Fruit fly (Drosophila melanogaster) whole organism, wandering third instar larva: ENCODE measurements around the gene Hs3st-B.

Experiments used
- Abd-B ChIP-seq: fragments of >200 bp; optimal IDR thresholded peaks from 2 replicates; lab custom pipeline; 2017; ENCODE audit warnings: missing biosample characterization, missing genetic modification characterization
- CG32264 ChIP-seq: fragments of 200-800 bp; sonication (Bioruptor generic); optimal IDR thresholded peaks from 2 replicates; lab custom pipeline; 2016; ENCODE audit warnings: missing biosample characterization, missing genetic modification characterization
- CG9705 ChIP-seq: fragments of 200-800 bp; sonication (Bioruptor generic); optimal IDR thresholded peaks from 2 replicates; lab custom pipeline; 2018; ENCODE audit warnings: missing biosample characterization, mild to moderate bottlenecking, missing genetic modification characterization
- CrebA ChIP-seq: fragments of 200-800 bp; sonication (Bioruptor generic); optimal IDR thresholded peaks from 2 replicates; lab custom pipeline; 2016; ENCODE audit warnings: missing biosample characterization, mild to moderate bottlenecking, missing genetic modification characterization, borderline replicate concordance
- Dfd ChIP-seq: fragments of >200 bp; optimal IDR thresholded peaks from 2 replicates; lab custom pipeline; 2017; ENCODE audit warnings: missing biosample characterization, missing genetic modification characterization
- Dif ChIP-seq: fragments of 200-275, 200-300 bp; sonication (Bioruptor generic); optimal IDR thresholded peaks from 2 replicates; lab custom pipeline; 2018; ENCODE audit warnings: missing biosample characterization, missing genetic modification characterization; ENCODE audit not compliant: partially characterized antibody
- GATAd ChIP-seq: sonication (Bioruptor generic); optimal IDR thresholded peaks from 2 replicates; lab custom pipeline; 2016; ENCODE audit warnings: missing biosample characterization, missing genetic modification characterization
- HLH106 ChIP-seq: fragments of 200-800 bp; optimal IDR thresholded peaks from 3 replicates; lab custom pipeline; 2019; ENCODE audit warnings: missing biosample characterization, mild to moderate bottlenecking, missing genetic modification characterization, moderate library complexity
- Hnf4 ChIP-seq: fragments of 200-800 bp; sonication (Bioruptor generic); optimal IDR thresholded peaks from 2 replicates; lab custom pipeline; 2016; ENCODE audit warnings: missing biosample characterization, mild to moderate bottlenecking, missing genetic modification characterization
- Hr78 ChIP-seq: fragments of >200 bp; optimal IDR thresholded peaks from 2 replicates; lab custom pipeline; 2017; ENCODE audit warnings: missing biosample characterization, missing genetic modification characterization
- Hr83 ChIP-seq: fragments of 200-300 bp; sonication (Bioruptor generic); optimal IDR thresholded peaks from 2 replicates; lab custom pipeline; 2016; ENCODE audit warnings: missing biosample characterization, mild to moderate bottlenecking, missing genetic modification characterization, moderate library complexity; ENCODE audit not compliant: poor library complexity, severe bottlenecking
- Jra ChIP-seq: sonication (Bioruptor generic); optimal IDR thresholded peaks from 2 replicates; lab custom pipeline; 2016; ENCODE audit warnings: missing biosample characterization, missing genetic modification characterization
- Mio ChIP-seq: sonication (Bioruptor generic); optimal IDR thresholded peaks from 2 replicates; lab custom pipeline; 2016; ENCODE audit warnings: missing biosample characterization, missing genetic modification characterization
- Myc ChIP-seq: fragments of >200 bp; optimal IDR thresholded peaks from 2 replicates; lab custom pipeline; 2017
- N ChIP-seq: fragments of >200 bp; optimal IDR thresholded peaks from 2 replicates; lab custom pipeline; 2018; ENCODE audit warnings: missing biosample characterization, missing external identifiers, missing genetic modification characterization
- OdsH ChIP-seq: fragments of 200-800 bp; sonication (Bioruptor generic); optimal IDR thresholded peaks from 2 replicates; lab custom pipeline; 2016; ENCODE audit warnings: missing biosample characterization, mild to moderate bottlenecking, missing genetic modification characterization
- Rel ChIP-seq, 2 experiments: fragments of 200-800 bp; sonication (Bioruptor generic) in 1 of 2; optimal IDR thresholded peaks; 2 replicates in 1 of 2; 3 replicates in 1 of 2; lab custom pipeline; 2016 to 2019; ENCODE audit warnings: mild to moderate bottlenecking in 2 of 2, missing biosample characterization in 2 of 2, missing genetic modification characterization in 2 of 2, moderate library complexity in 1 of 2
- Sp1 ChIP-seq: fragments of 200-800 bp; sonication (Bioruptor generic); optimal IDR thresholded peaks from 3 replicates; lab custom pipeline; 2019; ENCODE audit warnings: missing biosample characterization, mild to moderate bottlenecking, missing genetic modification characterization, moderate library complexity
- Vsx2 ChIP-seq: fragments of 200-300, 225-300 bp; sonication (Bioruptor generic); optimal IDR thresholded peaks from 2 replicates; lab custom pipeline; 2018; ENCODE audit warnings: missing biosample characterization, missing genetic modification characterization; ENCODE audit not compliant: partially characterized antibody
- br ChIP-seq: fragments of 200-800 bp; sonication (Bioruptor generic); optimal IDR thresholded peaks from 2 replicates; lab custom pipeline; 2016; ENCODE audit warnings: missing biosample characterization, missing genetic modification characterization
- brk ChIP-seq: fragments of 200-800 bp; sonication (Bioruptor generic); optimal IDR thresholded peaks from 2 replicates; lab custom pipeline; 2016; ENCODE audit warnings: missing biosample characterization, mild to moderate bottlenecking, missing genetic modification characterization
- dl ChIP-seq, 2 experiments: fragments of 175-275, 200-275 bp in 1 of 2; fragments of 200-275 bp in 1 of 2; sonication (Bioruptor generic); optimal IDR thresholded peaks; lab custom pipeline; 2018; ENCODE audit warnings: mild to moderate bottlenecking in 2 of 2, missing biosample characterization in 2 of 2, missing genetic modification characterization in 2 of 2, moderate library complexity in 2 of 2; ENCODE audit not compliant: partially characterized antibody in 2 of 2, insufficient read depth in 1 of 2
- dmrt93B ChIP-seq: fragments of 200-800 bp; sonication (Bioruptor generic); optimal IDR thresholded peaks from 2 replicates; lab custom pipeline; 2018; ENCODE audit warnings: missing biosample characterization, mild to moderate bottlenecking, missing genetic modification characterization
- dsf ChIP-seq: sonication (Bioruptor generic); optimal IDR thresholded peaks from 2 replicates; lab custom pipeline; 2016; ENCODE audit warnings: missing biosample characterization, missing genetic modification characterization, borderline replicate concordance
- ey ChIP-seq: fragments of 200-800 bp; sonication (Bioruptor generic); optimal IDR thresholded peaks from 2 replicates; lab custom pipeline; 2016; ENCODE audit warnings: missing biosample characterization, missing genetic modification characterization
- foxo ChIP-seq, 2 experiments: fragments of 200-800 bp; sonication (Bioruptor generic); optimal IDR thresholded peaks; 2 replicates in 1 of 2; 3 replicates in 1 of 2; lab custom pipeline; 2016 to 2017; ENCODE audit warnings: missing biosample characterization in 2 of 2, missing genetic modification characterization in 2 of 2
- fru ChIP-seq: fragments of 200-800 bp; sonication (Bioruptor generic); optimal IDR thresholded peaks from 3 replicates; lab custom pipeline; 2016; ENCODE audit warnings: missing biosample characterization, mild to moderate bottlenecking, missing genetic modification characterization
- h ChIP-seq: fragments of 200-800 bp; sonication (Bioruptor generic); optimal IDR thresholded peaks from 3 replicates; lab custom pipeline; 2016; ENCODE audit warnings: missing biosample characterization, mild to moderate bottlenecking, missing genetic modification characterization
- jim ChIP-seq: fragments of 175-275, 200-325 bp; sonication (Bioruptor generic); optimal IDR thresholded peaks from 2 replicates; lab custom pipeline; 2016; ENCODE audit warnings: missing biosample characterization, mild to moderate bottlenecking, missing genetic modification characterization
- lola ChIP-seq: fragments of >200 bp; optimal IDR thresholded peaks from 2 replicates; lab custom pipeline; 2017; ENCODE audit warnings: missing biosample characterization, missing genetic modification characterization
- pan ChIP-seq: fragments of >200 bp; optimal IDR thresholded peaks from 2 replicates; lab custom pipeline; 2017
- psq ChIP-seq: fragments of 200-800 bp; sonication (Bioruptor generic); optimal IDR thresholded peaks from 3 replicates; lab custom pipeline; 2017; ENCODE audit warnings: missing biosample characterization, mild to moderate bottlenecking, missing genetic modification characterization, moderate library complexity
- rgr ChIP-seq: fragments of 200-800 bp; sonication (Bioruptor generic); optimal IDR thresholded peaks from 3 replicates; lab custom pipeline; 2016; ENCODE audit warnings: missing biosample characterization, mild to moderate bottlenecking, missing genetic modification characterization
- sage ChIP-seq: fragments of 200-800 bp; sonication (Bioruptor generic); optimal IDR thresholded peaks from 2 replicates; lab custom pipeline; 2016; ENCODE audit warnings: missing biosample characterization, mild to moderate bottlenecking, missing genetic modification characterization
- sv ChIP-seq: fragments of 200-800 bp; sonication (Bioruptor generic); optimal IDR thresholded peaks from 3 replicates; lab custom pipeline; 2016; ENCODE audit warnings: missing biosample characterization, missing genetic modification characterization
- tai ChIP-seq: sonication (Bioruptor generic); optimal IDR thresholded peaks from 2 replicates; lab custom pipeline; 2016; ENCODE audit warnings: missing biosample characterization, missing genetic modification characterization
- usp ChIP-seq: fragments of >200 bp; optimal IDR thresholded peaks from 2 replicates; lab custom pipeline; 2017; ENCODE audit warnings: missing biosample characterization, missing genetic modification characterization
- woc ChIP-seq: sonication (Bioruptor generic); optimal IDR thresholded peaks from 2 replicates; lab custom pipeline; 2016; ENCODE audit warnings: missing biosample characterization, mild to moderate bottlenecking, missing genetic modification characterization

The Hs3st-B gene

DNA sequence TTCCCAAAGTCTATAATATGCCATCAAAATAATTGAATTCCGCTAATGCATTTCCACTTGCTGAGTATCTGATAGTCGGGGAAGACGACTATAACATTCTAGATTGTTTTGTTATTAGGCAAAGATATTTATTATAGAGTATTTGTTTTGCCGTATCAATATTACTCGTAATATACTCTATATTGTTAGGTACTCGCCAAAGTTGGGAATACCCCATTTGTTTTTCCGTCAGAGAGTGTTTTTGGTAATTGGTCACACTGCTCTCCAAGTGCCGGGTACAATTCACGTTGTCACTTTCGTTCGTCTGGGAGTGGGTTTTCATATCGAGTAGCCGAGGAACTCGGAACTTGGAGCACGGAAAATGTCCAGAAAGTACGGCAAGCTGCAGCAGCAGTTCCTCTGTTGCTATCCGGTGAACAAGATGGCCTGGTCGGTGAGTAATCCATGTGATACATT lies 5.0 kb upstream of the Hs3st-B start, which contains the start of gene CG7889 (continued):
- TF ChIP-seq sv (no peak), HLH106 (tag; lab: Kevin White, UChicago) (peak; percentile 51), br (no peak)

DNA sequence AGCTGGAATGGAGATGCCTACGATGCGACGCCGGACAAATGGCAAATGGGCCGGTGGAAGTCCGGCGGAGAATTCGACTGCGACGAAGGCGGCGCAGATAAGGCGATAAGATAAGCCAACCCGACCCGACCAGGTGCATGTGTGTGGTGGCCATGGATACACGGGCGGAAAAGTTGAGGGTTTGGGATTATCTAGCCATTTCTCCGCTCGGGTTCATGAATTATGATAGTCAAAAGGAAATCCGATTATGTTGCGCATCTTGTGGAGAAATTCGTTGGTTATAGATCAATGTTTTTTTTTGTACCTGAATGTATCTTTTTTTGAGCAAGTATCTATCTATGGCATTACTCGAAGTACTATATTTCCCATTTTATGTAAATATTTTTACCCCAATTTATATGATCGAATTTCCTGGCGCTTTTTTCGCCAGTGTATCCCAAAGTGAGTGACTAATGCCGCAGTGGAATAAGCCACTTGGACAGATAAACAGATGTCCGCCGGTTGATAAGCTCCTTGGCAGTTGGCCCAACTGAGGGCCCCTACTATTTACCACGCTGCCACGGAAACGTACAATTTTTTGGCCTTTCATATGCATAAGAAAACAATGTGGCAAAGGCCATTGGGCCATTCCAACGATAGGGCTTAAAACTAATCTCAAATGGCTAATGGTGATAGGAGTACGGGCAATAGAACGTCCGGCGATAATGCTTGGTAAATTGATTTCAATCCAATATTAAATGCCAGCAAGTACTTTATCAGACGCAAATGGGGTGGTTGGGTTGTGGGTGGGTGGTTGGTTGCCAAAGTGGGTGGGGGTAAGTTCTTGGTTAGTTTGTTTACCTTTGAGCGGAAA lies 1.0 kb upstream of the Hs3st-B start, which contains the start of gene CG7992:
Gene CG7992, minus strand, starts transcription at position 51 of the 853 bp plus-strand sequence.
- peak; percentile 29 for TF ChIP-seq sv
- no peak for TF ChIP-seq Dif
- peak; percentile 78 for TF ChIP-seq fru (GFP tag; lab: Kevin White, UChicago)
- TF ChIP-seq h (GFP tag; lab: Kevin White, UChicago), result peak; percentile 79
- TF ChIP-seq br, result peak; percentile 55
- no peak for TF ChIP-seq Hr78 (GFP tag; lab: Kevin White, UChicago)
- TF ChIP-seq Rel (GFP tag; optimal IDR thresholded peaks at IDR 0.05; lab: Kevin White, UChicago), result no peak
- TF ChIP-seq Rel (tag; optimal IDR thresholded peaks at IDR 0.05; lab: Kevin White, UChicago), result no peak
- no peak for TF ChIP-seq tai
- TF ChIP-seq CG32264 (GFP tag; lab: Kevin White, UChicago), result no peak
- TF ChIP-seq Myc, result no peak
- peak; percentile 66 for TF ChIP-seq ey (GFP tag; lab: Kevin White, UChicago)
- no peak for TF ChIP-seq brk (GFP tag; lab: Kevin White, UChicago)
- no peak for TF ChIP-seq CrebA (GFP tag; lab: Kevin White, UChicago)
- TF ChIP-seq woc, result no peak
- peak; percentile 10 for TF ChIP-seq CG9705 (GFP tag; lab: Kevin White, UChicago)
- no peak for TF ChIP-seq jim (GFP tag; lab: Kevin White, UChicago)
- TF ChIP-seq Dfd (GFP tag; lab: Kevin White, UChicago), result no peak
- TF ChIP-seq Mio (GFP tag; lab: Kevin White, UChicago), result no peak
- peak; percentile 34 for TF ChIP-seq HLH106 (tag; lab: Kevin White, UChicago)
- TF ChIP-seq Vsx2 (GFP tag; lab: Kevin White, UChicago), result no peak
- no peak for TF ChIP-seq N (GFP tag; lab: Kevin White, UChicago)
- TF ChIP-seq GATAd, result no peak
- no peak for TF ChIP-seq Hnf4 (GFP tag; lab: Kevin White, UChicago)
- no peak for TF ChIP-seq Abd-B
- TF ChIP-seq rgr (GFP tag; lab: Kevin White, UChicago), result peak; percentile 65
- no peak for TF ChIP-seq lola (GFP tag; lab: Kevin White, UChicago)
- no peak for TF ChIP-seq Hr83 (GFP tag; lab: Kevin White, UChicago)
- TF ChIP-seq dsf (GFP tag; lab: Kevin White, UChicago), result no peak
- peak; percentile 62 for TF ChIP-seq psq (GFP tag; lab: Kevin White, UChicago)
- TF ChIP-seq Sp1 (GFP tag; lab: Kevin White, UChicago), result peak; percentile 73
- TF ChIP-seq foxo (GFP tag; optimal IDR thresholded peaks at IDR 0.05; lab: Kevin White, UChicago), result peak in 1 of 2 experiments; percentile 79
- no peak for TF ChIP-seq usp
- TF ChIP-seq pan (lab: Kevin White, UChicago), result no peak
- no peak for TF ChIP-seq dl (GFP tag; optimal IDR thresholded peaks at IDR 0.05; lab: Kevin White, UChicago; ENCODE audit: insufficient read depth in 1 of 2, partially characterized antibody in 2 of 2)
- TF ChIP-seq dmrt93B (GFP tag; lab: Kevin White, UChicago), result no peak
- TF ChIP-seq Jra (GFP tag; lab: Kevin White, UChicago), result peak; percentile 51
- TF ChIP-seq OdsH (GFP tag; lab: Kevin White, UChicago), result peak; percentile 66
- no peak for TF ChIP-seq sage (GFP tag; lab: Kevin White, UChicago)
